Worm (Caenorhabditis elegans) whole organism, L1 larva: ENCODE results near the gene F36D4.1.

Experiments used
- ceh-82 ChIP-seq, 3 experiments: fragments of 150-350 bp in 1 of 3; sonication (generic microtip) in 2 of 3; optimal IDR thresholded peaks; 2 replicates each; lab custom pipeline; 2014 to 2017; ENCODE audit warnings: missing biosample characterization in 3 of 3, missing genetic modification characterization in 3 of 3
- lsy-2 ChIP-seq, 2 experiments: fragments of 150-350 bp; optimal IDR thresholded peaks; 2 replicates each; lab custom pipeline; 2014; ENCODE audit warnings: missing biosample characterization in 2 of 2, missing genetic modification characterization in 2 of 2
- mdl-1 ChIP-seq, 2 experiments: fragments of 150-350 bp; optimal IDR thresholded peaks; 2 replicates each; lab custom pipeline; 2014 to 2017; ENCODE audit warnings: missing biosample characterization in 2 of 2, missing genetic modification characterization in 2 of 2, inconsistent platforms in 1 of 2
- nhr-11 ChIP-seq: fragments of 150-350 bp; optimal IDR thresholded peaks from 2 replicates; lab custom pipeline; 2014; ENCODE audit warnings: missing biosample characterization, missing genetic modification characterization
- zip-4 ChIP-seq: fragments of 200-800 bp; sonication (Bioruptor generic); optimal IDR thresholded peaks from 2 replicates; lab custom pipeline; 2018; ENCODE audit warnings: mild to moderate bottlenecking, missing genetic modification characterization, moderate library complexity, missing compliant biosample characterization

ce11 chrV:9386143-9386542 lies 30.6 kb upstream of the F36D4.1 start, which contains the start of gene hum-2:
- no peak for TF ChIP-seq zip-4 (GFP tag; lab: Kevin White, UChicago)
- no peak for TF ChIP-seq lsy-2 (tag; optimal IDR thresholded peaks at IDR 0.05; lab: Kevin White, UChicago)
- TF ChIP-seq ceh-82 (tag; optimal IDR thresholded peaks at IDR 0.05; lab: Kevin White, UChicago): no peak
- no peak for TF ChIP-seq mdl-1 (tag; optimal IDR thresholded peaks at IDR 0.05; lab: Kevin White, UChicago)
- no peak for TF ChIP-seq nhr-11 (tag; lab: Kevin White, UChicago)
